Worm (Caenorhabditis elegans): ENCODE data around the gene srt-17.

DNA sequence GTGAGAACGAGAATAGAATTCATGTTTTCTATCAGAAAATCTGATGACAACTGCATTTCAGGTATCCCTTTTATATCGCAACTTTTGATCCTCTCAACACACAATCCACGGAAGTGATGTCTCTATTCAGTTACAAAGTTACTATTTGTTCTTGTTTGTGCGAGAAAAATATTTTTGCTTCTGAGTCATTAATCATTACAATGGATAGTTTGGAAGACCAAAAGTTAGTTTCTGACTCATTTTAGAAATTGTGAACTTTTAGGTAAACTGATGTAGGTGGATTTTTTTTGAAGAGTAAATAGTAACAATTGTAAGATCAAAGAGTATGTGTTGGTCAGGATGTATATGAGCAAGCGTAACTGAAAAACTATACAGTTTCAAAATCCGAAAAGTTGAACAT lies 15.2 kb downstream of the srt-17 start, which contains the start of gene srlf-36:
- TF ChIP-seq pqm-1 (tag; optimal IDR thresholded peaks at IDR 0.05): no peak
- TF ChIP-seq hlh-17 (GFP tag; optimal IDR thresholded peaks at IDR 0.05; ENCODE audit: borderline replicate concordance): no peak
- no peak for TF ChIP-seq C16A3.4 (tag; optimal IDR thresholded peaks at IDR 0.05)
- TF ChIP-seq pax-3 (tag; optimal IDR thresholded peaks at IDR 0.05): no peak
- TF ChIP-seq nhr-237 (tag; optimal IDR thresholded peaks at IDR 0.05): no peak
- no peak for TF ChIP-seq snpc-4 (tag; optimal IDR thresholded peaks at IDR 0.05)
- no peak for TF ChIP-seq mep-1 (tag; optimal IDR thresholded peaks at IDR 0.05)
